Worm (Caenorhabditis elegans): ENCODE results near the gene clec-31.

clec-31 gene

ce11 chrV:16829396-16829795 is 28.5 kb downstream of the clec-31 start, which contains the start of gene srh-214:
srh-214 (minus strand) TSS chrV:16829755.
- TF ChIP-seq snpc-4 (tag; optimal IDR thresholded peaks at IDR 0.05), result no peak
- no peak for TF ChIP-seq skn-1 (tag; optimal IDR thresholded peaks at IDR 0.05)
- TF ChIP-seq sea-2 (GFP tag; optimal IDR thresholded peaks at IDR 0.05), result no peak
- no peak for TF ChIP-seq pqm-1 (tag; optimal IDR thresholded peaks at IDR 0.05)
- no peak for TF ChIP-seq ceh-16 (tag; optimal IDR thresholded peaks at IDR 0.05)

- TF ChIP-seq fkh-2 (tag; optimal IDR thresholded peaks at IDR 0.05) (no peak), daf-12 (tag; optimal IDR thresholded peaks at IDR 0.05) (no peak), nhr-12 (tag; optimal IDR thresholded peaks at IDR 0.05) (no peak), aly-2 (tag; optimal IDR thresholded peaks at IDR 0.05) (no peak), sea-2 (GFP tag; optimal IDR thresholded peaks at IDR 0.05) (no peak), lin-39 (tag; optimal IDR thresholded peaks at IDR 0.05) (no peak), hmg-11 (tag; optimal IDR thresholded peaks at IDR 0.05) (no peak), ceh-16 (tag; optimal IDR thresholded peaks at IDR 0.05) (no peak)
Measured at ce11 chrV:16827485-16827884, 30.4 kb downstream of the clec-31 start, which contains the start of gene srh-216. srh-216 (minus strand) TSS chrV:16827585.

DNA sequence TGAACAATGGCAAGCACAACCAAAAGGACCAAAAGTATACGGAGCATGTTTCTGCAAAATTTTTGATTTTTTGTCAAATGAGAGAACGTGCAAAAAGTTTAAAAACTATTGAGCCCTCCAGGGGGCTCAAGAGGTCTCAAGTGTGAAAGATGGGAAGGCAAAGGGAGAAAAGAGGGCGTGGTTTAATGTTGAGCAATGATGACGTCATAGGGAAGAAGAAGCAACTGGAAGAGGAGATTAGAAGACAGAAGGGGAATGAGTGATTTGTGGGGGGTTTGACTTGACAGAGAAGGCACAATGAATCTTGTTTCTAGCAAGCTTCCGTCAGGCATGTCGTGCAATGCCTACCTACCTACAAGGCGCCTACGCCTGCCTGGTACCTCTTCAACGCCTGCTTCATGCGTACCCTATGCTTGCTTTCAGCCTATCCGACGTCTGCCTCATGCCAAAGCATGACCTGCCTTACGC is 36.6 kb downstream of the clec-31 start, which contains the start of gene T20B3.14:
TSS of gene T20B3.14 (minus strand) at position 51 of the 468 bp plus-strand sequence.
- TF ChIP-seq lin-39 (tag; optimal IDR thresholded peaks at IDR 0.05) (peak; percentile 65), elt-1 (tag; optimal IDR thresholded peaks at IDR 0.05) (peak; percentile 1), nhr-23 (tag; optimal IDR thresholded peaks at IDR 0.05) (no peak), nhr-11 (tag; optimal IDR thresholded peaks at IDR 0.05) (no peak), ceh-82 (tag; optimal IDR thresholded peaks at IDR 0.05) (no peak), nhr-28 (tag; optimal IDR thresholded peaks at IDR 0.05) (no peak), jun-1 (tag; optimal IDR thresholded peaks at IDR 0.05) (no peak)

DNA sequence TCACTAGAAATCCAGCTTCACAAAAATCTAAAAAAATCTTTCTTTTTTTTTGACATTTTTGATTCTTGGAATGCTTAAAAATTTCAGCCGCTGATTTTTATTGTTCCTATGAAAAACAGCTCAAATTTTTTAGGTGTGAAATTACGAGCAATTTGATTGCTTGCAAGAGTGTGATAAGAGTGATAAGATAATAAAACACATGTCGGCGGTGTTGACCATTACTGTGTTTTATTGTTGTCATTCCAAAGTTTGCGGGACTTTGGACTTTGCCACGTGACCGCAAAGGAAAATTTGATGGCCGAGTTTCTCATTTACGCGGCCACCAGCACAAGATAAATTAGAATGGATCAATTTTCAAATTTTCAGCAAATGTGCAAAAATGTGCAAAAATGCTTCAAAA is 41.2 kb downstream of the clec-31 start:
- TF ChIP-seq zag-1 (tag; optimal IDR thresholded peaks at IDR 0.05) (no peak), ceh-16 (tag; optimal IDR thresholded peaks at IDR 0.05) (no peak), elt-2 (tag; optimal IDR thresholded peaks at IDR 0.05) (peak; percentile 88), pqm-1 (tag; optimal IDR thresholded peaks at IDR 0.05) (peak; percentile 80)

ce11 chrV:16815261-16815660 is 42.6 kb downstream of the clec-31 start, which contains the start of gene T20B3.1:
T20B3.1 (plus strand) TSS chrV:16815561.
- TF ChIP-seq ceh-28 (tag; optimal IDR thresholded peaks at IDR 0.05), result no peak
- no peak for TF ChIP-seq nhr-76 (tag; optimal IDR thresholded peaks at IDR 0.05)
- no peak for TF ChIP-seq nhr-23 (tag; optimal IDR thresholded peaks at IDR 0.05)
- TF ChIP-seq fos-1 (tag; optimal IDR thresholded peaks at IDR 0.05), result no peak

DNA sequence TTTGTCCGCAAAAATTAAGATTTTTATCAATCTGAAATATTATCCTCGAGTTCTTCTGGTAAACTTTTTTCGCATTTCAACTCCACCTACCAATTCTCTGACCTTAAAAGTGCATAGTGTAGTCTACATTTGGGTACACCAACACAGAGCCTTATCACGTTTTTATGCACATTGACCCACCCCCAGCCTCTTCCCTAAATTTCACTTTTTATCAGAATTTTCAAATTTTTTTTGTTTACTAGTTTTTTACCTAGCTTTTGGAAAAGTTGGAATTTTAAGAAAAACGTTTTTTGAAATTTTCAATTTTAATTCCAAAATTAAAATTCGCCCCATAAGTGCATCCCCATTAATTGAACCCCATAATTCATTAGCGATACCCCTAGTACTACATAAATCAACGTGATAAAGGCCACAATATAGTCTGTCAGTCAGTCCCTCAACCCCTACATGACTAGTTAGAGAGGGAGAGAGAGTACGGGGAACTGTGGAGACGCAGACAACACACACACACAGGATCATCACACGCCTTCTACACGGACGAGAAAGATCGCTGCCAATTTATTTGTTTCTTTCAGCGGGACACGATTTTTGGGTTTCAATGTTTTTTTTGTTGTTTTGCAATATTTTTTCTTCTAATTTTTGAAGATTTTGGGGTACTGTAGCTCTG is 43.2 kb downstream of the clec-31 start:
- TF ChIP-seq mml-1 (tag; optimal IDR thresholded peaks at IDR 0.05) (no peak), unc-62 (GFP tag; optimal IDR thresholded peaks at IDR 0.05) (peak; percentile 43), elt-2 (tag; optimal IDR thresholded peaks at IDR 0.05) (peak; percentile 36), nfya-1 (tag; optimal IDR thresholded peaks at IDR 0.05; ENCODE audit: insufficient read depth) (peak; percentile 21)

ce11 chrV:16812371-16812770 is 45.5 kb downstream of the clec-31 start:
- TF ChIP-seq nfya-1 (tag; optimal IDR thresholded peaks at IDR 0.05; ENCODE audit: insufficient read depth) (peak; percentile 99), nhr-43 (tag; optimal IDR thresholded peaks at IDR 0.05; ENCODE audit: poor library complexity, severe bottlenecking) (no peak)

DNA sequence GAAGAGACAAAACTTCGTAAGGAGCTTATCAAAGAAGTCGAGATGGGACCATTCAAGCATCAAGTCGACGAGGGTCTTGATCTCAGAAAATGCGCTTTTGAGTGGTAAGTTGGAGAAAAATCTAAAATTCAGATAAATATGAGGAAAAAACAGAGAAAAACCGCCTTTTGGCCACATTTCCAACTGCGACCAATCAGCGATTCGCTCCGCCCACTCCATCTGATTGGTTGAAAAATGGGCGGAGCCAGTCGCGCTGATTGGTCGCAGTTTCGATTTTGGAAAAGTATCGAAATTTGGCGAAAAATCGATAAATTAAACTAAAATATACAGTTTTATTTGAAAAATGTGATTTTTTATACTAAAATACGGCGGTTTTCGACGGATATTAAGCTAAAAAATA is 46.0 kb downstream of the clec-31 start:
- TF ChIP-seq nhr-77 (tag; optimal IDR thresholded peaks at IDR 0.05) (no peak), nhr-25 (tag; optimal IDR thresholded peaks at IDR 0.05) (no peak), elt-1 (tag; optimal IDR thresholded peaks at IDR 0.05) (no peak), ztf-11 (tag; optimal IDR thresholded peaks at IDR 0.05) (no peak), nhr-12 (tag; optimal IDR thresholded peaks at IDR 0.05) (no peak), nfya-1 (tag; optimal IDR thresholded peaks at IDR 0.05; ENCODE audit: insufficient read depth) (peak; percentile 91), ceh-16 (tag; optimal IDR thresholded peaks at IDR 0.05) (no peak), nhr-43 (tag; optimal IDR thresholded peaks at IDR 0.05; ENCODE audit: poor library complexity, severe bottlenecking) (no peak)

Measured in whole organism, L3 larva.